Comparison of ENCODE assay signal across 4 fruit fly cellular contexts in genomic region chr3R:12429120-12429610, dm6.
TF ChIP-seq lines count a peak whose summit lies in the region.

Gene CG5641 (minus strand): TSS chr3R:12429282.
Gene CG5245 (plus strand): TSS chr3R:12429560.

- no peak for TF ChIP-seq CTCF in whole organism, embryonic (GFP tag; optimal IDR thresholded peaks at IDR 0.05; lab: Kevin White, UChicago)

TF ChIP-seq in whole organism, adult, 20 proteins besides CTCF, POLR2A, EP300 and RAD21:
- TF ChIP-seq CG33017 (tag; optimal IDR thresholded peaks at IDR 0.05; lab: Kevin White, UChicago): no peak
- no peak for TF ChIP-seq Crg-1 (GFP tag; optimal IDR thresholded peaks at IDR 0.05; lab: Kevin White, UChicago)
- TF ChIP-seq Hr96 (GFP tag; optimal IDR thresholded peaks at IDR 0.05; lab: Kevin White, UChicago): no peak
- TF ChIP-seq cic (GFP tag; optimal IDR thresholded peaks at IDR 0.05; lab: Kevin White, UChicago): no peak
- peak; percentile 31 for TF ChIP-seq bab1 (GFP tag; optimal IDR thresholded peaks at IDR 0.05; lab: Kevin White, UChicago)
- no peak for TF ChIP-seq CG14711 (tag; optimal IDR thresholded peaks at IDR 0.05; lab: Kevin White, UChicago)
- TF ChIP-seq tj (GFP tag; optimal IDR thresholded peaks at IDR 0.05; lab: Kevin White, UChicago): no peak
- no peak for TF ChIP-seq CG5204 (GFP tag; optimal IDR thresholded peaks at IDR 0.05; lab: Kevin White, UChicago)
- no peak for TF ChIP-seq CG7045 (GFP tag; optimal IDR thresholded peaks at IDR 0.05; lab: Kevin White, UChicago)
- TF ChIP-seq CG7101 (tag; optimal IDR thresholded peaks at IDR 0.05; lab: Kevin White, UChicago): no peak
- TF ChIP-seq cnc (optimal IDR thresholded peaks at IDR 0.05; lab: Kevin White, UChicago): peak in 1 of 2 experiments; percentile 58
- no peak for TF ChIP-seq ovo (GFP tag; optimal IDR thresholded peaks at IDR 0.05; lab: Kevin White, UChicago)
- no peak for TF ChIP-seq pad (GFP tag; optimal IDR thresholded peaks at IDR 0.05; lab: Kevin White, UChicago)

TF ChIP-seq in whole organism, embryonic, 481 proteins besides CTCF, POLR2A, EP300 and RAD21 (continues in another document):
- TF ChIP-seq trh (GFP tag; optimal IDR thresholded peaks at IDR 0.05; lab: Kevin White, UChicago) (no peak), CG3726 (GFP tag; IDR thresholded peaks at IDR 0.05; lab: Robert Waterston, UW) (no peak), CG11247 (GFP tag; IDR thresholded peaks at IDR 0.05; lab: Robert Waterston, UW) (no peak), fd96Cb (tag; optimal IDR thresholded peaks at IDR 0.05; lab: Kevin White, UChicago) (no peak), Awh (GFP tag; IDR thresholded peaks at IDR 0.05; lab: Robert Waterston, UW) (no peak), CG1602 (GFP tag; optimal IDR thresholded peaks at IDR 0.05; lab: Kevin White, UChicago) (no peak), Max (GFP tag; optimal IDR thresholded peaks at IDR 0.05; lab: Kevin White, UChicago) (no peak), Lhr (GFP tag; optimal IDR thresholded peaks at IDR 0.05; lab: Kevin White, UChicago) (peak; percentile 31), Xrp1 (GFP tag; IDR thresholded peaks at IDR 0.05; lab: Robert Waterston, UW) (no peak), BEAF-32 (GFP tag; optimal IDR thresholded peaks at IDR 0.05; lab: Kevin White, UChicago) (peak; percentile 30), gfzf (GFP tag; optimal IDR thresholded peaks at IDR 0.05; lab: Kevin White, UChicago) (peak; percentile 85), ap (GFP tag; IDR thresholded peaks at IDR 0.05; lab: Robert Waterston, UW) (no peak), CG13424 (tag; optimal IDR thresholded peaks at IDR 0.05; lab: Kevin White, UChicago) (no peak), tio (GFP tag; optimal IDR thresholded peaks at IDR 0.05; lab: Kevin White, UChicago) (no peak), Hand (GFP tag; optimal IDR thresholded peaks at IDR 0.05; lab: Kevin White, UChicago) (no peak), CG13775 (GFP tag; optimal IDR thresholded peaks at IDR 0.05; lab: Kevin White, UChicago) (no peak), dmrt11E (tag; optimal IDR thresholded peaks at IDR 0.05; lab: Kevin White, UChicago) (no peak), Dip3 (GFP tag; optimal IDR thresholded peaks at IDR 0.05; lab: Kevin White, UChicago) (no peak), CG15514 (GFP tag; optimal IDR thresholded peaks at IDR 0.05; lab: Kevin White, UChicago) (peak; percentile 57), tgo (GFP tag; IDR thresholded peaks at IDR 0.05; lab: Robert Waterston, UW) (no peak), CG34422 (GFP tag; IDR thresholded peaks at IDR 0.05; lab: Robert Waterston, UW) (peak; percentile 31; the same call in 1 of the 3 replicates), pita (GFP tag; optimal IDR thresholded peaks at IDR 0.05; lab: Kevin White, UChicago) (no peak), chm (GFP tag; IDR thresholded peaks at IDR 0.05; lab: Robert Waterston, UW) (no peak), ab (GFP tag; optimal IDR thresholded peaks at IDR 0.05; lab: Kevin White, UChicago) (no peak), chn (GFP tag; optimal IDR thresholded peaks at IDR 0.05; lab: Kevin White, UChicago) (no peak), HLH54F (GFP tag; optimal IDR thresholded peaks at IDR 0.05; lab: Kevin White, UChicago) (no peak), lov (optimal IDR thresholded peaks at IDR 0.05; lab: Kevin White, UChicago) (no peak), lov (GFP tag; IDR thresholded peaks at IDR 0.05; lab: Robert Waterston, UW) (no peak)

TF ChIP-seq in whole organism, prepupa, 60 proteins besides CTCF, POLR2A, EP300 and RAD21:
- peak; percentile 17 for TF ChIP-seq Sox14 (GFP tag; optimal IDR thresholded peaks at IDR 0.05; lab: Kevin White, UChicago)
- no peak for TF ChIP-seq CG8632 (GFP tag; optimal IDR thresholded peaks at IDR 0.05; lab: Kevin White, UChicago)

TF ChIP-seq in whole organism, wandering third instar larva, 38 proteins besides CTCF, POLR2A, EP300 and RAD21:
- TF ChIP-seq Hr83 (GFP tag; optimal IDR thresholded peaks at IDR 0.05; lab: Kevin White, UChicago; ENCODE audit: poor library complexity, severe bottlenecking) (no peak), OdsH (GFP tag; optimal IDR thresholded peaks at IDR 0.05; lab: Kevin White, UChicago) (no peak), Rel (GFP tag; optimal IDR thresholded peaks at IDR 0.05; lab: Kevin White, UChicago) (no peak), Rel (tag; optimal IDR thresholded peaks at IDR 0.05; lab: Kevin White, UChicago) (peak; percentile 66)
